Worm (Caenorhabditis elegans) whole organism, midembryonic: Measurements from ENCODE around the gene clec-121.

ENCODE experiments used
- T22C8.4 ChIP-seq: fragments of 200-800 bp; sonication (Bioruptor generic); IDR thresholded peaks from 2 replicates; pipeline ENCODE4 v1.3.6; 2022; ENCODE audit warnings: missing genetic modification characterization, missing compliant biosample characterization
- flt-1 ChIP-seq: fragments of 200-800 bp; sonication (Bioruptor generic); IDR thresholded peaks from 2 replicates; pipeline ENCODE4 v1.3.6; 2022; ENCODE audit warnings: missing genetic modification characterization, missing compliant biosample characterization
- klf-2 ChIP-seq: fragments of 200-800 bp; sonication (Bioruptor generic); conservative IDR thresholded peaks from 2 replicates; pipeline ENCODE4 v1.3.6; 2022; ENCODE audit warnings: missing genetic modification reagents, missing genetic modification characterization, missing compliant biosample characterization
- ztf-23 ChIP-seq: fragments of 200-800 bp; sonication (Bioruptor generic); IDR thresholded peaks from 2 replicates; pipeline ENCODE4 v1.3.6; 2022; ENCODE audit warnings: missing genetic modification reagents, missing genetic modification characterization, missing compliant biosample characterization
- ztf-29 ChIP-seq: fragments of 200-800 bp; sonication (Bioruptor generic); IDR thresholded peaks from 2 replicates; pipeline ENCODE4 v1.3.6; 2022; ENCODE audit warnings: missing genetic modification reagents, missing genetic modification characterization, missing compliant biosample characterization

- TF ChIP-seq klf-2 (GFP tag; lab: Robert Waterston, UW) (no peak), flt-1 (no peak), ztf-29 (no peak), ztf-23 (GFP tag; lab: Robert Waterston, UW) (no peak), T22C8.4 (GFP tag; lab: Robert Waterston, UW) (0 out of 2 replicates have a peak, but pooled peaks have one; percentile 50)
Measured at ce11 chrII:3066401-3066800, 35.7 kb upstream of the clec-121 start.
